Worm (Caenorhabditis elegans) whole organism, young adult: ENCODE results near the gene cyp-33E1.

ENCODE experiments used
- F10E7.11 ChIP-seq: sonication (generic microtip); optimal IDR thresholded peaks from 2 replicates; lab custom pipeline; 2017; ENCODE audit warnings: mild to moderate bottlenecking, missing genetic modification characterization, moderate library complexity, missing compliant biosample characterization
- F37B4.10 ChIP-seq: fragments of 200-800 bp; sonication (Bioruptor generic); IDR thresholded peaks from 2 replicates; pipeline ENCODE4 v1.3.6; 2022; ENCODE audit warnings: missing genetic modification characterization, missing compliant biosample characterization
- F52B5.7 ChIP-seq: sonication (generic microtip); optimal IDR thresholded peaks from 2 replicates; lab custom pipeline; 2016; ENCODE audit warnings: mild to moderate bottlenecking, missing genetic modification characterization, missing compliant biosample characterization
- F57A8.1 ChIP-seq: fragments of 200-800 bp; sonication (Bioruptor generic); optimal IDR thresholded peaks from 2 replicates; lab custom pipeline; 2018; ENCODE audit warnings: mild to moderate bottlenecking, missing genetic modification characterization, moderate library complexity, missing compliant biosample characterization
- K11D2.4 ChIP-seq: fragments of 200-800 bp; sonication (Bioruptor generic); IDR thresholded peaks from 2 replicates; pipeline ENCODE4 v1.3.6; 2022; ENCODE audit warnings: missing genetic modification reagents, missing genetic modification characterization, missing compliant biosample characterization
- K12H6.12 ChIP-seq: fragments of 200-800 bp; sonication (Bioruptor generic); optimal IDR thresholded peaks from 2 replicates; lab custom pipeline; 2018; ENCODE audit warnings: mild to moderate bottlenecking, missing genetic modification characterization, missing compliant biosample characterization
- T07F8.4 ChIP-seq: sonication (generic microtip); optimal IDR thresholded peaks from 2 replicates; lab custom pipeline; 2016; ENCODE audit warnings: mild to moderate bottlenecking, missing genetic modification characterization, moderate library complexity, missing compliant biosample characterization
- T26A5.8 ChIP-seq: sonication (generic microtip); optimal IDR thresholded peaks from 2 replicates; lab custom pipeline; 2016; ENCODE audit warnings: missing genetic modification characterization, missing compliant biosample characterization
- Y53F4B.3 ChIP-seq: fragments of 200-800 bp; sonication (Bioruptor generic); IDR thresholded peaks from 2 replicates; pipeline ENCODE4 v1.3.6; 2022; ENCODE audit warnings: missing genetic modification reagents, missing genetic modification characterization, missing compliant biosample characterization
- Y67H2A.10 ChIP-seq: fragments of 200-800 bp; sonication (Bioruptor generic); conservative IDR thresholded peaks from 2 replicates; pipeline ENCODE4 v1.3.6; 2022; ENCODE audit warnings: missing genetic modification reagents, missing genetic modification characterization, missing compliant biosample characterization
- akir-1 ChIP-seq: fragments of 200-800 bp; sonication (Bioruptor generic); optimal IDR thresholded peaks from 2 replicates; lab custom pipeline; 2018; ENCODE audit warnings: mild to moderate bottlenecking, missing genetic modification characterization, moderate library complexity, missing compliant biosample characterization
- attf-5 ChIP-seq: fragments of 200-800 bp; sonication (Bioruptor generic); optimal IDR thresholded peaks from 2 replicates; lab custom pipeline; 2018; ENCODE audit warnings: mild to moderate bottlenecking, missing genetic modification characterization, missing compliant biosample characterization
- bed-1 ChIP-seq: fragments of 200-800 bp; sonication (Bioruptor generic); IDR thresholded peaks from 2 replicates; pipeline ENCODE4 v1.3.6; 2022; ENCODE audit warnings: missing genetic modification reagents, missing genetic modification characterization, missing compliant biosample characterization
- cebp-1 ChIP-seq, 2 experiments: fragments of 200-800 bp in 1 of 2; sonication (Bioruptor generic) in 1 of 2; sonication (generic microtip) in 1 of 2; IDR thresholded peaks in 1 of 2; optimal IDR thresholded peaks in 1 of 2; 2 replicates each; pipeline versions ENCODE4 v1.3.6 to Lab custom; 2017 to 2022; ENCODE audit warnings: missing compliant biosample characterization in 2 of 2, missing genetic modification characterization in 2 of 2, mild to moderate bottlenecking in 1 of 2, missing genetic modification reagents in 1 of 2, moderate library complexity in 1 of 2
- ceh-91 ChIP-seq: fragments of 200-800 bp; sonication (Bioruptor generic); IDR thresholded peaks from 2 replicates; pipeline ENCODE4 v1.3.6; 2022; ENCODE audit warnings: missing genetic modification reagents, missing genetic modification characterization, missing compliant biosample characterization
- dpl-1 ChIP-seq: fragments of 150-350 bp; optimal IDR thresholded peaks from 2 replicates; lab custom pipeline; 2014; ENCODE audit warnings: missing biosample characterization, missing genetic modification reagents, missing genetic modification characterization
- efl-1 ChIP-seq: fragments of 150-350 bp; optimal IDR thresholded peaks from 2 replicates; lab custom pipeline; 2014; ENCODE audit warnings: missing biosample characterization, missing genetic modification reagents, missing genetic modification characterization
- egrh-3 ChIP-seq: fragments of 200-800 bp; sonication (Bioruptor generic); IDR thresholded peaks from 2 replicates; pipeline ENCODE4 v1.3.6; 2022; ENCODE audit warnings: missing genetic modification reagents, missing genetic modification characterization, missing compliant biosample characterization
- ekl-4 ChIP-seq: fragments of 200-800 bp; sonication (Bioruptor generic); IDR thresholded peaks from 2 replicates; pipeline ENCODE4 v1.3.6; 2022; ENCODE audit warnings: missing genetic modification reagents, missing genetic modification characterization, missing compliant biosample characterization
- fkh-3 ChIP-seq: sonication (generic microtip); optimal IDR thresholded peaks from 2 replicates; lab custom pipeline; 2016; ENCODE audit warnings: mild to moderate bottlenecking, missing genetic modification characterization, missing compliant biosample characterization
- gei-17 ChIP-seq: fragments of 200-800 bp; sonication (Bioruptor generic); optimal IDR thresholded peaks from 2 replicates; lab custom pipeline; 2018; ENCODE audit warnings: mild to moderate bottlenecking, missing genetic modification characterization, missing compliant biosample characterization
- hlh-26 ChIP-seq: fragments of 200-800 bp; sonication (Bioruptor generic); conservative IDR thresholded peaks from 2 replicates; pipeline ENCODE4 v1.3.6; 2022; ENCODE audit warnings: missing genetic modification reagents, missing genetic modification characterization, missing compliant biosample characterization
- hmg-1.2 ChIP-seq: fragments of 200-800 bp; sonication (Bioruptor generic); IDR thresholded peaks from 2 replicates; pipeline ENCODE4 v1.3.6; 2022; ENCODE audit warnings: missing genetic modification reagents, missing genetic modification characterization, missing compliant biosample characterization
- lag-1 ChIP-seq: fragments of 200-800 bp; sonication (Bioruptor generic); IDR thresholded peaks from 2 replicates; pipeline ENCODE4 v1.3.6; 2022; ENCODE audit warnings: missing genetic modification reagents, missing genetic modification characterization, missing compliant biosample characterization
- lin-35 ChIP-seq, 3 experiments: fragments of 150-350 bp in 2 of 3; sonication (generic microtip) in 1 of 3; optimal IDR thresholded peaks; 2 replicates each; lab custom pipeline; 2014 to 2018; ENCODE audit warnings: missing biosample characterization in 3 of 3, missing genetic modification characterization in 3 of 3, missing genetic modification reagents in 3 of 3
- lin-40 ChIP-seq: sonication (generic microtip); optimal IDR thresholded peaks from 2 replicates; lab custom pipeline; 2016; ENCODE audit warnings: missing genetic modification characterization, mild to moderate bottlenecking, missing compliant biosample characterization, missing genotype, missing genetic modification reagents
- madf-6 ChIP-seq: fragments of 200-800 bp; sonication (Bioruptor generic); IDR thresholded peaks from 2 replicates; pipeline ENCODE4 v1.3.6; 2022; ENCODE audit warnings: missing genetic modification reagents, missing genetic modification characterization, missing compliant biosample characterization
- madf-8 ChIP-seq: fragments of 200-800 bp; sonication (Bioruptor generic); conservative IDR thresholded peaks from 2 replicates; pipeline ENCODE4 v1.3.6; 2022; ENCODE audit warnings: missing genetic modification reagents, missing genetic modification characterization, missing compliant biosample characterization
- mes-4 ChIP-seq: sonication (generic microtip); optimal IDR thresholded peaks from 2 replicates; lab custom pipeline; 2016; ENCODE audit warnings: missing genotype, missing genetic modification characterization, missing compliant biosample characterization
- nfya-1 ChIP-seq: sonication (generic microtip); optimal IDR thresholded peaks from 2 replicates; lab custom pipeline; 2017; ENCODE audit warnings: antibody characterized with exemption, missing compliant biosample characterization, missing genetic modification characterization, borderline replicate concordance; ENCODE audit not compliant: insufficient read depth
- nfya-2 ChIP-seq: fragments of 200-800 bp; sonication (Bioruptor generic); IDR thresholded peaks from 2 replicates; pipeline ENCODE4 v1.3.6; 2022; ENCODE audit warnings: missing genetic modification reagents, missing genetic modification characterization, missing compliant biosample characterization
- nhr-179 ChIP-seq: sonication (generic microtip); optimal IDR thresholded peaks from 2 replicates; lab custom pipeline; 2016; ENCODE audit warnings: mild to moderate bottlenecking, missing genetic modification characterization, missing compliant biosample characterization
- nhr-27 ChIP-seq: fragments of 200-800 bp; sonication (Bioruptor generic); optimal IDR thresholded peaks from 2 replicates; lab custom pipeline; 2018; ENCODE audit warnings: mild to moderate bottlenecking, missing genetic modification characterization, moderate library complexity, missing compliant biosample characterization
- nhr-80 ChIP-seq: sonication (generic microtip); optimal IDR thresholded peaks from 2 replicates; lab custom pipeline; 2016; ENCODE audit warnings: missing genetic modification characterization, missing compliant biosample characterization
- pha-4 ChIP-seq: fragments of 150-350 bp; sonication (generic microtip); optimal IDR thresholded peaks from 2 replicates; lab custom pipeline; 2014; ENCODE audit warnings: missing biosample characterization, missing genetic modification reagents, missing genetic modification characterization
- repo-1 ChIP-seq: sonication (generic microtip); optimal IDR thresholded peaks from 2 replicates; lab custom pipeline; 2017; ENCODE audit warnings: mild to moderate bottlenecking, missing genetic modification characterization, missing compliant biosample characterization
- snpc-1.1 ChIP-seq: sonication (generic microtip); optimal IDR thresholded peaks from 2 replicates; lab custom pipeline; 2017; ENCODE audit warnings: missing genetic modification characterization, mild to moderate bottlenecking, missing compliant biosample characterization, antibody characterized with exemption, moderate library complexity, missing genotype, missing genetic modification reagents; ENCODE audit not compliant: insufficient read depth
- snpc-1.3 ChIP-seq: sonication (generic microtip); optimal IDR thresholded peaks from 2 replicates; lab custom pipeline; 2017; ENCODE audit warnings: missing genetic modification characterization, mild to moderate bottlenecking, missing compliant biosample characterization, antibody characterized with exemption, moderate library complexity, missing genotype, missing genetic modification reagents; ENCODE audit not compliant: insufficient read depth
- snpc-4 ChIP-seq, 5 experiments: fragments of 150-350 bp in 1 of 5; sonication (generic microtip) in 4 of 5; optimal IDR thresholded peaks; 2 replicates each; lab custom pipeline; 2014 to 2018; ENCODE audit warnings: missing genetic modification characterization in 5 of 5, missing biosample characterization in 3 of 5, antibody characterized with exemption in 2 of 5, mild to moderate bottlenecking in 2 of 5, missing compliant biosample characterization in 2 of 5, missing genotype in 2 of 5, moderate library complexity in 2 of 5, missing genetic modification reagents in 1 of 5
- tbp1 ChIP-seq: fragments of 200-800 bp; sonication (Bioruptor generic); optimal IDR thresholded peaks from 2 replicates; lab custom pipeline; 2018; ENCODE audit warnings: mild to moderate bottlenecking, missing genetic modification characterization, missing compliant biosample characterization
- unc-62 ChIP-seq: fragments of 150-350 bp; optimal IDR thresholded peaks from 2 replicates; lab custom pipeline; 2014; ENCODE audit warnings: missing biosample characterization, missing genetic modification reagents, missing genetic modification characterization
- zfh-2 ChIP-seq: fragments of 200-800 bp; sonication (Bioruptor generic); conservative IDR thresholded peaks from 2 replicates; pipeline ENCODE4 v1.3.6; 2022; ENCODE audit warnings: missing genetic modification reagents, missing genetic modification characterization, missing compliant biosample characterization
- ztf-18 ChIP-seq: sonication (generic microtip); optimal IDR thresholded peaks from 2 replicates; lab custom pipeline; 2016; ENCODE audit warnings: missing genotype, mild to moderate bottlenecking, missing genetic modification characterization, missing compliant biosample characterization
- ztf-22 ChIP-seq: fragments of 200-800 bp; sonication (Bioruptor generic); optimal IDR thresholded peaks from 2 replicates; lab custom pipeline; 2018; ENCODE audit warnings: mild to moderate bottlenecking, missing genetic modification characterization, moderate library complexity, missing compliant biosample characterization
- ztf-28 ChIP-seq: fragments of 200-800 bp; sonication (Bioruptor generic); IDR thresholded peaks from 2 replicates; pipeline ENCODE4 v1.3.6; 2022; ENCODE audit warnings: missing genetic modification reagents, missing genetic modification characterization, missing compliant biosample characterization
- ztf-6 ChIP-seq: fragments of 200-800 bp; sonication (Bioruptor generic); IDR thresholded peaks from 2 replicates; pipeline ENCODE4 v1.3.6; 2022; ENCODE audit warnings: missing genetic modification reagents, missing genetic modification characterization, missing compliant biosample characterization

The cyp-33E1 gene

DNA sequence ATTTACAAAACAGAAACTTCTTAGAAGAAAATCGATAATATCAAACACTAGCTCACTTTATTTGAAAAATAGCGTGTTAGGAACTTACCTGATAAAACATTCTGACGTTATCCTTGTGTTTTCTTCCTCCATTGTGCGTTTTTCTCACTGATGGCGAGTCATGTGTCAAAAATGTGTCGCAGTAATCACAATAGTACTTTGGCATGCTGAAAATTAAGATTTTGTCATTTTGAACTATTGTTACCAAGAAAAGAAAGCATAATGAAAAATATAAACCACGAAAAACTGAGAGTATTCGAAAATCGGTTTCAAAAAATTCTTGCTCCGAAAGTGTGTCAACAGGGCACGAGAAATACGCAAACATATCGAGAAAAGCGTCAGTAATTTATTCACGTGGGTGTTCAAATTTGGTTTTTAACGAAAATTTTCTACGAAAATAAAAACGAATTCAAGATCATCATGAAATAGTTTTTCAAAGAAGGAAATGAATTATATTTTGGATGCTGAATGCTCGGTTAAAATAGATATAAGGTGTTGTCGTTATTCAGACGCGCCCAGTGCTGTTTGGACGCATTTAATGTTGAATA is 39.3 kb upstream of the cyp-33E1 start, which contains the start of gene snrp-3:
Gene snrp-3 (minus strand): TSS at position 206 of the 587 bp plus-strand sequence.
- TF ChIP-seq ztf-6 (GFP tag; lab: Robert Waterston, UW) (no peak), cebp-1 (GFP tag; IDR thresholded peaks at IDR 0.05; lab: Robert Waterston, UW) (no peak), cebp-1 (tag; optimal IDR thresholded peaks at IDR 0.05; lab: Kevin White, UChicago) (peak; percentile 75), akir-1 (GFP tag; lab: Kevin White, UChicago) (no peak), Y67H2A.10 (GFP tag; lab: Robert Waterston, UW) (no peak), madf-8 (no peak), zfh-2 (no peak), F57A8.1 (no peak), Y53F4B.3 (GFP tag; lab: Robert Waterston, UW) (no peak), snpc-1.1 (tag; lab: Kevin White, UChicago) (peak; percentile 1), gei-17 (GFP tag; lab: Kevin White, UChicago) (no peak), unc-62 (no peak), attf-5 (GFP tag; lab: Kevin White, UChicago) (peak; percentile 79), T07F8.4 (no peak), repo-1 (tag; lab: Kevin White, UChicago) (peak; percentile 25), K12H6.12 (tag; lab: Kevin White, UChicago) (no peak), ztf-28 (GFP tag; lab: Robert Waterston, UW) (no peak), pha-4 (tag; lab: Kevin White, UChicago) (no peak), lag-1 (GFP tag; lab: Robert Waterston, UW) (no peak), nfya-2 (GFP tag; lab: Robert Waterston, UW) (no peak), mes-4 (tag; lab: Kevin White, UChicago) (no peak), lin-40 (tag; lab: Kevin White, UChicago) (peak; percentile 81), lin-35 (GFP tag; optimal IDR thresholded peaks at IDR 0.05; lab: Kevin White, UChicago) (peak; percentile 49 to 94 (median 60)), F52B5.7 (tag; lab: Kevin White, UChicago) (no peak), F37B4.10 (GFP tag; lab: Robert Waterston, UW) (no peak), nhr-27 (tag; lab: Kevin White, UChicago) (no peak), nfya-1 (tag; lab: Kevin White, UChicago) (no peak), efl-1 (GFP tag; lab: Kevin White, UChicago) (peak; percentile 69), fkh-3 (tag; lab: Kevin White, UChicago) (no peak), madf-6 (GFP tag; lab: Robert Waterston, UW) (peak; percentile 65; the same call in 1 of the 2 replicates), nhr-179 (tag; lab: Kevin White, UChicago) (no peak), hmg-1.2 (peak; percentile 37; the same call in 1 of the 2 replicates), snpc-1.3 (tag; lab: Kevin White, UChicago) (peak; percentile 59), snpc-4 (GFP tag; optimal IDR thresholded peaks at IDR 0.05; lab: Kevin White, UChicago) (peak; percentile 37), snpc-4 (tag; optimal IDR thresholded peaks at IDR 0.05; lab: Kevin White, UChicago) (peak; percentile 51 to 57 (median 55)), egrh-3 (GFP tag; lab: Robert Waterston, UW) (no peak), ztf-22 (GFP tag; lab: Kevin White, UChicago) (no peak), ekl-4 (peak; percentile 52; the same call in 1 of the 2 replicates), F10E7.11 (tag; lab: Kevin White, UChicago) (no peak), tbp1 (GFP tag; lab: Kevin White, UChicago) (peak; percentile 21), K11D2.4 (GFP tag; lab: Robert Waterston, UW) (no peak; the same call in 1 of the 2 replicates), ceh-91 (GFP tag; lab: Robert Waterston, UW) (no peak), ztf-18 (tag; lab: Kevin White, UChicago) (peak; percentile 96), dpl-1 (GFP tag; lab: Kevin White, UChicago) (peak; percentile 73), hlh-26 (GFP tag; lab: Robert Waterston, UW) (no peak), T26A5.8 (tag; lab: Kevin White, UChicago) (no peak), bed-1 (GFP tag; lab: Robert Waterston, UW) (no peak), nhr-80 (tag; lab: Kevin White, UChicago) (peak; percentile 29)
